Fruit fly (Drosophila melanogaster) whole organism, embryonic: ENCODE results near the gene CG10185.

Experiments used
- Adf1 ChIP-seq: fragments of 200-800 bp; sonication (Bioruptor generic); IDR thresholded peaks from 2 replicates; pipeline ENCODE4 v1.3.6; 2022; ENCODE audit warnings: missing biosample characterization, missing genetic modification characterization
- Antp ChIP-seq: fragments of 200-800 bp; sonication (Bioruptor generic); optimal IDR thresholded peaks from 3 replicates; lab custom pipeline; 2016; ENCODE audit warnings: missing biosample characterization, missing genetic modification characterization
- Bteb2 ChIP-seq: fragments of 200-800 bp; sonication (Bioruptor generic); optimal IDR thresholded peaks from 2 replicates; lab custom pipeline; 2016; ENCODE audit warnings: missing biosample characterization, missing genetic modification characterization
- CG10267 ChIP-seq: fragments of 200-800 bp; sonication (Bioruptor generic); optimal IDR thresholded peaks from 2 replicates; lab custom pipeline; 2018; ENCODE audit warnings: missing biosample characterization, mild to moderate bottlenecking, missing genetic modification characterization, moderate library complexity
- CG10274 ChIP-seq: fragments of 200-800 bp; sonication (Bioruptor generic); optimal IDR thresholded peaks from 3 replicates; lab custom pipeline; 2017; ENCODE audit warnings: missing biosample characterization, mild to moderate bottlenecking, missing genetic modification characterization
- CG11696 ChIP-seq: fragments of 200-800 bp; sonication (Bioruptor generic); IDR thresholded peaks from 2 replicates; pipeline ENCODE4 v1.3.6; 2022; ENCODE audit warnings: missing biosample characterization, missing genetic modification characterization
- CG12155 ChIP-seq: fragments of 200-800 bp; sonication (Bioruptor generic); optimal IDR thresholded peaks from 3 replicates; lab custom pipeline; 2016; ENCODE audit warnings: missing biosample characterization, missing genetic modification characterization
- CG14014 ChIP-seq: fragments of 200-800 bp; sonication (Bioruptor generic); IDR thresholded peaks from 2 replicates; pipeline ENCODE4 v1.3.6; 2022; ENCODE audit warnings: missing biosample characterization, missing genetic modification characterization
- CG16815 ChIP-seq: fragments of 200-800 bp; sonication (Bioruptor generic); optimal IDR thresholded peaks from 3 replicates; lab custom pipeline; 2017; ENCODE audit warnings: missing biosample characterization, mild to moderate bottlenecking, missing genetic modification characterization
- CG17359 ChIP-seq: fragments of 200-800 bp; sonication (Bioruptor generic); optimal IDR thresholded peaks from 3 replicates; lab custom pipeline; 2018; ENCODE audit warnings: missing biosample characterization, mild to moderate bottlenecking, missing genetic modification characterization, moderate library complexity
- CG17385 ChIP-seq: fragments of 200-800 bp; sonication (Bioruptor generic); optimal IDR thresholded peaks from 3 replicates; lab custom pipeline; 2018; ENCODE audit warnings: missing biosample characterization, mild to moderate bottlenecking, missing genetic modification characterization
- CG1792 ChIP-seq: fragments of 200-800 bp; sonication (Bioruptor generic); optimal IDR thresholded peaks from 2 replicates; lab custom pipeline; 2016; ENCODE audit warnings: missing biosample characterization, missing genetic modification characterization
- CG2199 ChIP-seq: fragments of 200-800 bp; sonication (Bioruptor generic); IDR thresholded peaks from 3 replicates; pipeline ENCODE4 v1.3.6; 2022; ENCODE audit warnings: missing biosample characterization, missing genetic modification characterization
- CG2889 ChIP-seq: fragments of 200-800 bp; sonication (Bioruptor generic); IDR thresholded peaks from 3 replicates; pipeline ENCODE4 v1.3.6; 2022; ENCODE audit warnings: missing biosample characterization, missing genetic modification characterization
- CG31224 ChIP-seq: fragments of 200-800 bp; sonication (Bioruptor generic); IDR thresholded peaks from 2 replicates; pipeline ENCODE4 v1.3.6; 2022; ENCODE audit warnings: missing biosample characterization, missing genetic modification characterization
- CG31388 ChIP-seq: fragments of 200-800 bp; sonication (Bioruptor generic); optimal IDR thresholded peaks from 2 replicates; lab custom pipeline; 2016; ENCODE audit warnings: missing biosample characterization, missing genetic modification characterization
- CG31441 ChIP-seq: fragments of 200-800 bp; sonication (Bioruptor generic); IDR thresholded peaks from 2 replicates; pipeline ENCODE4 v1.3.6; 2022; ENCODE audit warnings: missing biosample characterization, missing genetic modification characterization
- CG32772 ChIP-seq: fragments of 200-800 bp; sonication (Bioruptor generic); IDR thresholded peaks from 2 replicates; pipeline ENCODE4 v1.3.6; 2022; ENCODE audit warnings: missing biosample characterization, missing genetic modification characterization
- CG3847 ChIP-seq: fragments of 200-800 bp; sonication (Bioruptor generic); IDR thresholded peaks from 2 replicates; pipeline ENCODE4 v1.3.6; 2022; ENCODE audit warnings: missing biosample characterization, missing genetic modification characterization
- Dref ChIP-seq: fragments of 200-800 bp; sonication (Bioruptor generic); IDR thresholded peaks from 2 replicates; pipeline ENCODE4 v1.3.6; 2022; ENCODE audit warnings: missing biosample characterization, missing genetic modification characterization
- E2f1 ChIP-seq: fragments of 200-800 bp; sonication (Bioruptor generic); IDR thresholded peaks from 2 replicates; pipeline ENCODE4 v1.3.6; 2022; ENCODE audit warnings: missing biosample characterization, missing genetic modification characterization
- Ets65A ChIP-seq: fragments of 200-800 bp; sonication (Bioruptor generic); peaks from one replicate; lab custom pipeline; 2016; ENCODE audit warnings: missing biosample characterization, missing genetic modification characterization
- HHEX ChIP-seq: fragments of 200-800 bp; sonication (Bioruptor generic); optimal IDR thresholded peaks from 3 replicates; lab custom pipeline; 2017; ENCODE audit warnings: missing biosample characterization, mild to moderate bottlenecking, missing genetic modification characterization, missing genetic modification reagents
- HmgZ ChIP-seq: fragments of 200-800 bp; sonication (Bioruptor generic); optimal IDR thresholded peaks from 2 replicates; lab custom pipeline; 2018; ENCODE audit warnings: missing biosample characterization, mild to moderate bottlenecking, missing genetic modification characterization
- Lpt ChIP-seq: fragments of >200 bp; optimal IDR thresholded peaks from 2 replicates; lab custom pipeline; 2018; ENCODE audit warnings: missing biosample characterization, missing genetic modification characterization
- Oli ChIP-seq: fragments of 200-800 bp; sonication (Bioruptor generic); optimal IDR thresholded peaks from 2 replicates; lab custom pipeline; 2018; ENCODE audit warnings: missing biosample characterization, mild to moderate bottlenecking, missing genetic modification characterization, moderate library complexity
- Opbp ChIP-seq: fragments of 200-800 bp; sonication (Bioruptor generic); IDR thresholded peaks from 3 replicates; pipeline ENCODE4 v1.3.6; 2022; ENCODE audit warnings: missing biosample characterization, missing genetic modification characterization; ENCODE audit not compliant: partially characterized antibody
- Rx ChIP-seq: fragments of 200-800 bp; sonication (Bioruptor generic); IDR thresholded peaks from 2 replicates; pipeline ENCODE4 v1.3.6; 2022; ENCODE audit warnings: missing biosample characterization, missing genetic modification characterization
- Side ChIP-seq: fragments of 200-800 bp; sonication (Bioruptor generic); optimal IDR thresholded peaks from 2 replicates; lab custom pipeline; 2016; ENCODE audit warnings: missing biosample characterization, missing genetic modification characterization
- Six4 ChIP-seq: fragments of 200-800 bp; sonication (Bioruptor generic); optimal IDR thresholded peaks from 2 replicates; lab custom pipeline; 2016; ENCODE audit warnings: missing biosample characterization, missing genetic modification characterization
- al ChIP-seq: fragments of 200-800 bp; sonication (Bioruptor generic); IDR thresholded peaks from 2 replicates; pipeline ENCODE4 v1.3.6; 2022; ENCODE audit warnings: missing biosample characterization, missing genetic modification characterization
- br ChIP-seq: fragments of >200 bp; optimal IDR thresholded peaks from 2 replicates; lab custom pipeline; 2017
- croc ChIP-seq: fragments of 200-800 bp; sonication (Bioruptor generic); conservative IDR thresholded peaks from 3 replicates; pipeline ENCODE4 v1.3.6; 2022; ENCODE audit warnings: missing biosample characterization, missing genetic modification characterization
- crol ChIP-seq: fragments of 200-800 bp; sonication (Bioruptor generic); IDR thresholded peaks from 2 replicates; pipeline ENCODE4 v1.3.6; 2022; ENCODE audit warnings: missing biosample characterization, missing genetic modification characterization
- exex ChIP-seq: fragments of 200-800 bp; sonication (Bioruptor generic); optimal IDR thresholded peaks from 4 replicates; lab custom pipeline; 2018; ENCODE audit warnings: missing biosample characterization, mild to moderate bottlenecking, missing genetic modification characterization, moderate library complexity
- fd3F ChIP-seq: fragments of 200-800 bp; sonication (Bioruptor generic); optimal IDR thresholded peaks from 2 replicates; lab custom pipeline; 2018; ENCODE audit warnings: missing biosample characterization, mild to moderate bottlenecking, missing genetic modification characterization, moderate library complexity
- fd96Cb ChIP-seq: fragments of 200-800 bp; sonication (Bioruptor generic); optimal IDR thresholded peaks from 2 replicates; lab custom pipeline; 2018; ENCODE audit warnings: missing biosample characterization, mild to moderate bottlenecking, missing genetic modification characterization, moderate library complexity
- fu2 ChIP-seq: fragments of 200-800 bp; sonication (Bioruptor generic); optimal IDR thresholded peaks from 2 replicates; lab custom pipeline; 2016; ENCODE audit warnings: missing biosample characterization, missing genetic modification characterization
- gem ChIP-seq: fragments of 200-800 bp; sonication (Bioruptor generic); optimal IDR thresholded peaks from 2 replicates; lab custom pipeline; 2019; ENCODE audit warnings: missing biosample characterization, mild to moderate bottlenecking, missing genetic modification characterization, moderate library complexity
- grau ChIP-seq: fragments of 200-800 bp; optimal IDR thresholded peaks from 3 replicates; lab custom pipeline; 2019; ENCODE audit warnings: missing biosample characterization, mild to moderate bottlenecking, missing genetic modification characterization, moderate library complexity
- grn ChIP-seq: fragments of 200-800 bp; sonication (Bioruptor generic); optimal IDR thresholded peaks from 3 replicates; lab custom pipeline; 2017; ENCODE audit warnings: missing biosample characterization, missing genetic modification characterization
- mam ChIP-seq: fragments of 200-800 bp; sonication (Bioruptor generic); optimal IDR thresholded peaks from 3 replicates; lab custom pipeline; 2016; ENCODE audit warnings: missing biosample characterization, missing genetic modification characterization
- nerfin-2 ChIP-seq: fragments of 200-800 bp; sonication (Bioruptor generic); IDR thresholded peaks from 2 replicates; pipeline ENCODE4 v1.3.6; 2022; ENCODE audit warnings: missing biosample characterization, missing genetic modification characterization; ENCODE audit not compliant: partially characterized antibody
- pan ChIP-seq, 4 experiments: fragments of >200 bp in 3 of 4; fragments of 200-800 bp in 1 of 4; sonication (Bioruptor generic) in 1 of 4; optimal IDR thresholded peaks in 3 of 4; IDR thresholded peaks in 1 of 4; 2 replicates each; pipeline versions ENCODE4 v1.3.6 to Lab custom; 2017 to 2022; ENCODE audit warnings: missing biosample characterization in 2 of 4, missing genetic modification characterization in 2 of 4, mixed read lengths in 1 of 4
- pros ChIP-seq: fragments of 200-800 bp; sonication (Bioruptor generic); optimal IDR thresholded peaks from 3 replicates; lab custom pipeline; 2019; ENCODE audit warnings: missing biosample characterization, mild to moderate bottlenecking, missing genetic modification characterization, moderate library complexity
- ro ChIP-seq: fragments of 200-800 bp; sonication (Bioruptor generic); IDR thresholded peaks from 2 replicates; pipeline ENCODE4 v1.3.6; 2022; ENCODE audit warnings: missing biosample characterization, missing genetic modification characterization
- schlank ChIP-seq: fragments of 200-800 bp; sonication (Bioruptor generic); optimal IDR thresholded peaks from 2 replicates; lab custom pipeline; 2018; ENCODE audit warnings: missing biosample characterization, mild to moderate bottlenecking, missing genetic modification characterization
- so ChIP-seq: fragments of 200-800 bp; sonication (Bioruptor generic); IDR thresholded peaks from 3 replicates; pipeline ENCODE4 v1.3.6; 2022; ENCODE audit warnings: missing biosample characterization, missing genetic modification characterization
- sob ChIP-seq: fragments of 200-800 bp; sonication (Bioruptor generic); IDR thresholded peaks from 2 replicates; pipeline ENCODE4 v1.3.6; 2022; ENCODE audit warnings: missing biosample characterization, missing genetic modification characterization
- tgo ChIP-seq: fragments of 200-800 bp; sonication (Bioruptor generic); IDR thresholded peaks from 3 replicates; pipeline ENCODE4 v1.3.6; 2022; ENCODE audit warnings: missing biosample characterization, missing genetic modification characterization
- unc-4 ChIP-seq: fragments of 200-800 bp; sonication (Bioruptor generic); IDR thresholded peaks from 2 replicates; pipeline ENCODE4 v1.3.6; 2022; ENCODE audit warnings: missing biosample characterization, missing genetic modification characterization; ENCODE audit not compliant: partially characterized antibody

Gene CG10185

dm6 chr3R:16011698-16012332, 55.6 kb downstream of the CG10185 start (continued):
- TF ChIP-seq Antp (GFP tag; lab: Kevin White, UChicago) (no peak), Rx (GFP tag; lab: Robert Waterston, UW) (no peak), CG11696 (no peak), Bteb2 (GFP tag; lab: Kevin White, UChicago) (no peak), Oli (tag; lab: Kevin White, UChicago) (no peak), Six4 (GFP tag; lab: Kevin White, UChicago) (no peak), br (lab: Kevin White, UChicago) (no peak), crol (GFP tag; lab: Robert Waterston, UW) (peak; percentile 73), grn (GFP tag; lab: Kevin White, UChicago) (peak; percentile 66), Opbp (GFP tag; lab: Robert Waterston, UW) (no peak), CG31224 (GFP tag; lab: Robert Waterston, UW) (no peak), HmgZ (tag; lab: Kevin White, UChicago) (peak; percentile 57), so (no peak), CG12155 (GFP tag; lab: Kevin White, UChicago) (no peak), schlank (no peak), E2f1 (GFP tag; lab: Robert Waterston, UW) (no peak), mam (GFP tag; lab: Kevin White, UChicago) (no peak), CG1792 (GFP tag; lab: Kevin White, UChicago) (no peak), CG31441 (GFP tag; lab: Robert Waterston, UW) (0 out of 2 replicates have a peak, but pooled peaks have one; percentile 26), CG14014 (GFP tag; lab: Robert Waterston, UW) (no peak), grau (tag; lab: Kevin White, UChicago) (no peak), exex (tag; lab: Kevin White, UChicago) (peak; percentile 80), croc (GFP tag; lab: Robert Waterston, UW) (no peak), fd3F (no peak), Ets65A (GFP tag; lab: Kevin White, UChicago) (no peak), fu2 (no peak), CG31388 (GFP tag; lab: Kevin White, UChicago) (no peak), Adf1 (GFP tag; lab: Robert Waterston, UW) (peak; percentile 70; the same call in 1 of the 2 replicates), CG32772 (GFP tag; lab: Robert Waterston, UW) (no peak), CG2199 (GFP tag; lab: Robert Waterston, UW) (no peak), Dref (GFP tag; lab: Robert Waterston, UW) (no peak), unc-4 (GFP tag; lab: Robert Waterston, UW) (no peak), tgo (GFP tag; lab: Robert Waterston, UW) (no peak), CG10267 (tag; lab: Kevin White, UChicago) (no peak), gem (tag; lab: Kevin White, UChicago) (no peak), CG2889 (GFP tag; lab: Robert Waterston, UW) (no peak), Side (GFP tag; lab: Kevin White, UChicago) (no peak), nerfin-2 (GFP tag; lab: Robert Waterston, UW) (no peak), HHEX (GFP tag; lab: Kevin White, UChicago) (peak; percentile 29), CG10274 (GFP tag; lab: Kevin White, UChicago) (no peak), fd96Cb (tag; lab: Kevin White, UChicago) (no peak), CG16815 (no peak), ro (GFP tag; lab: Robert Waterston, UW) (no peak), CG3847 (no peak), al (no peak), CG17385 (GFP tag; lab: Kevin White, UChicago) (peak; percentile 7), pros (GFP tag; lab: Kevin White, UChicago) (no peak), pan (optimal IDR thresholded peaks at IDR 0.05; lab: Kevin White, UChicago) (no peak), pan (GFP tag; optimal IDR thresholded peaks at IDR 0.05 in 1 of 2, IDR thresholded peaks at IDR 0.05 in 1 of 2) (no peak), CG17359 (no peak), Lpt (GFP tag; lab: Kevin White, UChicago) (no peak), sob (GFP tag; lab: Robert Waterston, UW) (no peak)
